Worm (Caenorhabditis elegans) whole organism, L4/young adult: ENCODE data around the gene pgp-8.

ENCODE experiments used
- W03F9.2 ChIP-seq: fragments of 150-350 bp; optimal IDR thresholded peaks from 2 replicates; lab custom pipeline; 2014; ENCODE audit warnings: missing biosample characterization, missing genetic modification characterization
- dao-5 ChIP-seq: sonication (generic microtip); optimal IDR thresholded peaks from 2 replicates; lab custom pipeline; 2016; ENCODE audit warnings: missing genotype, missing genetic modification characterization, moderate library complexity, missing compliant biosample characterization
- him-1 ChIP-seq: sonication (generic microtip); optimal IDR thresholded peaks from 2 replicates; lab custom pipeline; 2016; ENCODE audit warnings: missing genotype, missing genetic modification reagents, missing genetic modification characterization, missing compliant biosample characterization

Gene pgp-8

DNA sequence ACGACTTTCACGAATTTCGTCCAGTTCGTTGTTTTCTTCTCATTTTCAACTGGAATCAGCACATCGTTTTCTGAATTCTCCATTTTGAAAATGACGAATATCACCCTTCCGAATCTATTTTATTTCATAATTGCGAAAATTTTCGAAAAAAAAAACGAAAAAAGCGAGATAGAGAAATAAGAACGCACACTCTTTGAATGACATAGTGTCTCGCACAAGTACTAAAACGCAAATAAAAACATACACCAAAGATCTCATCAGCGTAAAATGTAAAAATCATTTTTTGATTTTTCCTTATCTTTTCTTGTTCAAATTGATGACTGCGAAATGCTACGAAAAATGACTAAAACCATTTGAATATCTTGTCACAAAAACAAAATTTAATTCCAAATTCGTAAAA is at the start of gene pgp-8:
pgp-8 (minus strand) TSS at position 101 of the 400 bp plus-strand sequence.
- TF ChIP-seq him-1 = no peak
- TF ChIP-seq dao-5 (tag; lab: Kevin White, UChicago) = no peak
- TF ChIP-seq W03F9.2 (tag; lab: Kevin White, UChicago) = no peak

DNA sequence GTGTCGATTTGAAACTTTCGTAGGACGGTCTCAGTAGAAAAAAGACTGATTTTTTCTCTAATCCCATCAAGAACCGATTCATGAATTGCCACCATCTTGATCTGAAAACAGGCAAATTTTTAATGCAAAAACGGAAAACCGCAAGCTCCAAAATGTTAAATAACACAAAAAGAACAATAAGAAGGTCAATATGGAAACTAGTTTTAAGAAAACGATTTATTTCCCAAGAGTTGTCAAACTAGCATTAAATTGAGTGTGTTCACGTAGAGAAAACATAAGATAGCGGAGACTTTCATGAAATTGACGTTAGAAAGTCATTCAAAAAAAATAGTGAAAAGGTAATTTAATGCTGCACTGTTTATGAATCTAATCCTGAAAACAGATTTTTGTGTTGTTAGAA is 49.8 kb upstream of the pgp-8 start, which contains the start of gene F47B10.9:
F47B10.9 (minus strand) TSS at position 101 of the 400 bp plus-strand sequence.
- no peak for TF ChIP-seq W03F9.2 (tag; lab: Kevin White, UChicago)
- TF ChIP-seq him-1 = no peak
- no peak for TF ChIP-seq dao-5 (tag; lab: Kevin White, UChicago)

DNA sequence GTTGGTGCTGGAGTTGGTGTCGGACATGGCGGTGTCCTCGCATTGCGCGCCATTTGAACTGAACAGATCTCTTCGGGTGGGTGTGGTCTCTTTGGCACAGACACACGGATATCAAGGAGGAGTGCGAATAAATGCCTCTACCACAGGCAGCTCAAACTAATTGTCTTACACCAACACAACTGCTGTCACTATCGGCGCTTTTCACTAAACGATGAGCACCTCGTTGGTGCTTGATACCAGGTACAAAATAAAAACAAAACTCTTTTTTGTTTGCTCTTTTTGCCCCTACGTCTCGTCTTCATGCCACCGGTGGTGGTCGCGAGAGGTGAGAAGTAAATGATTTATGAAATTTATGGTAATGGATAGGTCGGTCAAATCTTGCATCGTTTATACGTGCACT is 46.5 kb upstream of the pgp-8 start, which contains the start of gene F47B10.8:
F47B10.8 (minus strand) TSS at position 101 of the 400 bp plus-strand sequence.
- TF ChIP-seq W03F9.2 (tag; lab: Kevin White, UChicago) = no peak
- TF ChIP-seq him-1 = no peak
- no peak for TF ChIP-seq dao-5 (tag; lab: Kevin White, UChicago)

DNA sequence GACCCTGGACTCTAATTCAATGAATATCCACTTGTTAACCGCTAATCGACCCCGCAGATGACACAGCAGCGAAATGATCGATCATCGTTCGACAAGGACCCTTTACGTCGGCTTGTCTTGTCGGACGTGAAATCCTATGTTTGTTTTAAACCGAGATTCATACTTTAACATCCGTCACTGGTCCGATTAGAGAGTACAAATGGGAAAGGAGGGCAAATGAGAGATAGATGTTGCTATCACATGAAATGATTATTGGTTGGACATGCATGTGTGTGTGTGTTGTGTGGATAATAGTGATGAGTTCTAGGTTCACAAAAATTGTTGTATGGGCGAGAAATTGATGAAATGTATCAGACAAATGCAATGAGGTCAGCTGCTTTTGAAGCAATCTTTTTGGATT is 45.4 kb upstream of the pgp-8 start:
- TF ChIP-seq W03F9.2 (tag; lab: Kevin White, UChicago) = no peak
- no peak for TF ChIP-seq him-1
- TF ChIP-seq dao-5 (tag; lab: Kevin White, UChicago) = no peak

DNA sequence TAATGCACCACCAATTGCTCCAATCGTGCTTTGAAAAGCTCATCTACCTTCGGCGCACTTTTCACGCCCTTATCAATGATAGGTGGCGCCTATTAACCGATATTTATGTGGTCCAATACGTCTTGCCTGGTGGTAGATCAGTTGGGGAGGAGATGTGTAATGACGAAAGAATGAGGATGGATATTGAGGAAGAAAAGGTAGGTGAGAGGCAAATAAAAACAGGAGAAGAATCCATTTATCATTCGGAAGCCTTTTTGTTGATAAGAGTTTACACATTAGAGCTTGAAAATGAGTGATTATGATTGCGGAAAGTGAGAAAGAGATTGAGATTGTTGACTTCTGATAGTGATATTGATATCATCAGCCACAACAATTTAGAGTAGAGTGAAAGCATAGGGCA is 43.2 kb upstream of the pgp-8 start:
- TF ChIP-seq W03F9.2 (tag; lab: Kevin White, UChicago) (no peak), him-1 (no peak), dao-5 (tag; lab: Kevin White, UChicago) (no peak)

DNA sequence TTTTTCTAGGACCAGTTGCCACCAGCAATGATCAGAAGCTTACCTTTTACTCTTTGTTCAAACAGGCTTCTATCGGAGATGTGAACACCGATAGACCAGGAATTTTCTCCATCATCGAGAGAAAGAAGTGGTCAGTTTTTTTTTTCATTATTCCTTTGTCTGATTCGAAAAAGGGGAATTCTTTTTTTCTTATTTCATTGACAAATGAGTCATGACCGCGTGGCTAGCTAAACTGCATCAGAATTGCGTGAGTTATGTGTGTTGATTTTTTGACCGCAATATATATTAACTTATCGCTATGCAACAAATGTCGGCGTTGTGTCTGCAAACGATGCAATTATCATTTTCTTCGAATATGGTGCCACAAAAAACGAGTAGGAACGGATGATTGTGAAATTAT is 39.2 kb upstream of the pgp-8 start:
- no peak for TF ChIP-seq dao-5 (tag; lab: Kevin White, UChicago)
- TF ChIP-seq W03F9.2 (tag; lab: Kevin White, UChicago) = no peak
- TF ChIP-seq him-1 = no peak

DNA sequence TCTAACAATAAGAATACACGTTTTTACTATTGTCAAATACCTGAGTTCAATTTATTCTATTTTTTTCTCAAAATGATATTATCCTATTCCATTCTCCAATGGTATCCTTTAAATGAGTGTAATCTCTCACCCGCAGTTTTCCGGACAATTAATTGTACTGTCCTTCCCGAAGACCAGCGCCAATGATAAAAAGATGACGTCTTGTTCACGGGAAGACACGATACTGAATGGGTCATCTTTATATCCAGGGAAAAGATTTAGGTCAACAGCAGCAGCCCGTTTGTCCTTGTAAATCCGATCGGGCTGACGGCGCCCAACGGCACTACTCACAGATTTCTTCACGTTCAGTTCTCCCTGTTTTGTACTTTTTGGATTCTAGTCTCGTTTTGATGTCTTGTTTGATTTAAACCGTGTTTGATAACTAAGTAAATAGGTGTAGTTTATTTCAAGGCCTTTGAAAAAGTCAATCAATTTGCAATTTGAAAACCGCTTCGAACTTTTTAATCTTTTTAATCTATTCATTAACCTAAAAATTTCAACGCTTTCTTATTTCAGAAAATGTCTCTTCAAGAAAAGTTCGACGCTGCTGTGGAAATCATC is 38.6 kb upstream of the pgp-8 start, which contains the start of gene acbp-3:
acbp-3 (plus strand) TSS at position 550 of the 600 bp plus-strand sequence.
- TF ChIP-seq dao-5 (tag; lab: Kevin White, UChicago) (no peak), him-1 (no peak), W03F9.2 (tag; lab: Kevin White, UChicago) (no peak)

DNA sequence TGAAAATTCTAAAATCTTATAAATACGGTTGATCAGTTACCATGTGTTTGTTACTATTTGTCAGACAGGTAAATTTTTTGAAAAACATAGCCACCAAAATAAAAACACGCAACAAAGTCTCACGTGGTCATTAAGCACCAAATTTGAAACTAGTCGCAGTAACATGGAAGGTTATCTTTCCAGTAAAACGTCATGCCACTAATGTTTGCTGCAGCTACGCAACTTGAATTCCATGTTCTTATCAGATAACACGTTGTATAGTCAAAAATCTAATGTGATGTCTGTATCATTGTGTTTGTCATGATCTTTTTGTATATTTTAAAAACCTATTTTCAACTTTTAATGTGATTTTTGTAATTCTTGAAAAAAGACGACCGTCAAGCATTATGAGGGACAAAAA is 37.5 kb upstream of the pgp-8 start:
- TF ChIP-seq dao-5 (tag; lab: Kevin White, UChicago) (no peak), W03F9.2 (tag; lab: Kevin White, UChicago) (no peak), him-1 (no peak)

DNA sequence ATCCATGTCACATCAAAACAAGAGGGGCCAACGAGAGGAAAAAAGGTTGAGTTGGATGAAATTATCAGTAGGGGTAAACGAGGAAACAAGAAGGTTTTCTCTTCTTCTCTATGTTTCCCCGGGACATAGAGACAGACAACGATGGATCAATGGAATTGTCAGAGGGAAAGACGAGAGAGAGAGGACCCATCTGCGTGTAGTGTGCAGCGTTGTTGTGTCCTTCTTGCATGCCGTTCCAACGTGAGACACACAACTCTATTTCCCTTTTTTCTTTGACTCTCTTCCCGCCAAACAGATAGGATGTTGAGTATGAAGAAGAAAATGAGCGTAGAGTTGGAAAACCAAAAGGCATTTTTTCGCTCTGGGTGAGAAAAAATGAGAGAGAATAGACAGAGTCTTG is 36.7 kb upstream of the pgp-8 start:
- TF ChIP-seq dao-5 (tag; lab: Kevin White, UChicago) = no peak
- TF ChIP-seq W03F9.2 (tag; lab: Kevin White, UChicago) = no peak
- no peak for TF ChIP-seq him-1

DNA sequence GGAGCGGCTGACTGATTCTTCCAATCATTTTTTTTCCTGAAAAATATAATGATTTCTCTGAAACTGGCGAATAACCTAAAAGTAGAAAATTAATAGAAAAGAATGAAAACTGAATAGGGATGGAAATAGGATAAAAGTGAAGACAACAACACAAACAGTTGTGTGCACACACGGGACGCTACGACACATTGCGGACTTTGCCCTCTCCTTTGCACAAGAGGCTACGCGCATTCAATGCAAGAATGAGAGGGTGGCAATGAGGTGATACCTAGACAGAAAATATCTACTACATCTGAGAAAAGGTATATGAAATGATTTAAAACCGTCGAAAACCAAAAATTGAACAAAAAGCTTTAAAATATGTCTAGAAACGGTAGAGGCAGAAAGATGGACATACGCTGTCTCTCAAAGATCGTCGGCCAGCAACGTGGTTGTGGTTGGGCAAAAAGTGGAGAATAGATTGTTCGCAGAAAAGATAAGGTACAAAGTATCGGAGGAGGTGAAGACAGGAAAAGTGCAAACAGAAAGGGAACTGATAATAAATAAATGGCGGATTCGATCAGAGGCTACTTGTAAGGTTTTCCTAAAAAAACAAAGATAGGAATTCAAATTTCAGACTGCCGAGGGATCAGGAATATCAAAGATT is 36.0 kb upstream of the pgp-8 start, which contains the start of gene suca-1:
suca-1 (minus strand) TSS at position 36 of the 646 bp plus-strand sequence.
- TF ChIP-seq W03F9.2 (tag; lab: Kevin White, UChicago) = no peak
- no peak for TF ChIP-seq dao-5 (tag; lab: Kevin White, UChicago)
- TF ChIP-seq him-1 = no peak

DNA sequence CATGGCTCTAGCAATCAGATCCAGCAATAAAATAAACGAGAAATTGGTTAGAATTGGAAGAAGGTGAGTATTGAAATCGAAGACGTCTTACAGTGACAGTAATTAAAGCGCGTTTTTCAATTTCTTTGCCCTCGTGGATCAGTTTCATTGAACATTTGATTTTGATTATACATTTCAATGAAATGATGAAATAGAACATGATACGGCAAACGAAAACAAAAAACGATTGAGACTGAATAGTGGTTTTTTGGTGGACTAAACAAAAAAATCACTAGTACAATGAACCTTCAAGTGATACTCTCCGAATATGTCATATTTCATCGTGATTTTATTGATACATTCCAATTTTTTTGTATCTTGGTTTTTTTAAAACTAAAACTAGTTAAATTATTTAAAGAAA is 32.3 kb upstream of the pgp-8 start, which contains the start of gene haly-1:
haly-1 (minus strand) TSS at position 101 of the 400 bp plus-strand sequence.
- no peak for TF ChIP-seq him-1
- no peak for TF ChIP-seq W03F9.2 (tag; lab: Kevin White, UChicago)

DNA sequence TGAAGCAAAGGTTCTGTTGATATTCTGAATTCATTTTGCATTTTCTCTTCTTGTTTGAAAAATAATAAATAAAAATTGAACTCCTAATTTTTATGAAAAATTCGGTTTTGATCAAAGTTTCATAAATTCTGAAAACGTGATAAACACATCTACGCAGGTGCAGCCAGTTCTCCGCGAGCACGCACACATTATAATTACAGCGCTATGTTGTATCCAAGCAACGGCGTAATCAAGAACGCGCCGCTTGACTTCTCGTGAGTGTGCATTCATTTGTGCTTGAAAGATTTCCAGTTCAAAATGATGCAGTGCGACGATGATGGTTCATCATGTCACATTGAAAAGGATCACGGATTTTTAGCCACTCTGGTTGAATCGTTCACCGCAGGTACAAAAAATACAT is 27.7 kb upstream of the pgp-8 start, which contains the start of gene F47B10.3:
F47B10.3 (plus strand) TSS at position 301 of the 400 bp plus-strand sequence.
- TF ChIP-seq dao-5 (tag; lab: Kevin White, UChicago) (no peak), W03F9.2 (tag; lab: Kevin White, UChicago) (no peak), him-1 (no peak)

DNA sequence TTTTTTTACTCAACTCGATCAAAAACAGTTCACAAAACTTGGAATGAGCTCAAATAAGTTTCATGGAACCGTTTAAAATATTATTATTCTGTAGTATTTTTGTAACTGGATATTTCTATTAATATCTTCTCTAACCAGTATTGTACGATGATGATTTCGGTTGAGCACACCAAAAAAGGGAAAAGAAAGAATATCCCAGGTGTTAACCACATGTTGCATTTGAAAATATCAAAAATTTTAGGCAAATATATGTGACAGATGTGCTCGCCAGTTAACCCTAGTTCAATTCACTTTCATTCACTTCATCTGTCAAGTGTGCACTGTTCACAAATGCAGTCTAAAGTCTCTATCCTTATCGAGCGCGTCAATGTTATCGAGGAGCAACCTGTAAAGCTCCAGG is 26.7 kb upstream of the pgp-8 start, which contains the start of gene F47B10.4:
F47B10.4 (plus strand) TSS at position 301 of the 400 bp plus-strand sequence.
- no peak for TF ChIP-seq him-1
- no peak for TF ChIP-seq W03F9.2 (tag; lab: Kevin White, UChicago)
- no peak for TF ChIP-seq dao-5 (tag; lab: Kevin White, UChicago)

DNA sequence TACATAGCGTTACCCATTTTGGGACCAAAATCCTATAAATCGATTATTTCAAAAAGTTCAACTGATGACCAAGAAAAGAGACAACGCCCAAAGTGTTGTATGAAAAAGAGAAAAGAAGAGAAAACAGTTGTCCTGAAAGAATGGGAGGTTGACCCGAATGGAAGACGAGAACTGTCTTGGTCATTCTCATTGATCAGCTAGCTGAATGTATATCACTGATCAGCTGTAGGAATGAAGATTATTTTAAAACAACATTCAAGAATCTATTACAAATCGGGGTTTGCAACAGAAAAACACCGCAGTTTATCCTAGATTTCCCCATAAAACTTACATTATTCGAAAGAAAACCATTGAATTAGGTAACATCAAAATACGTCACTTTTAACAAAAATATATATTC is 26.2 kb upstream of the pgp-8 start, which contains the start of gene F47B10.5:
F47B10.5 (minus strand) TSS at position 101 of the 400 bp plus-strand sequence.
- TF ChIP-seq dao-5 (tag; lab: Kevin White, UChicago) (no peak), W03F9.2 (tag; lab: Kevin White, UChicago) (no peak), him-1 (no peak)
